Worm (Caenorhabditis elegans): ENCODE results near the gene ZK971.1.

Gene ZK971.1

ce11 chrII:10248355-10249041 is 31.0 kb downstream of the ZK971.1 start, which contains the start of gene atad-3 (continued):
- TF ChIP-seq snpc-4 (GFP tag; optimal IDR thresholded peaks at IDR 0.05) = peak; percentile 23
- peak; percentile 21 to 69 (median 52) for TF ChIP-seq snpc-4 (tag; optimal IDR thresholded peaks at IDR 0.05)
- peak; percentile 97 for TF ChIP-seq K11D2.4 (GFP tag; IDR thresholded peaks at IDR 0.05)
- no peak for TF ChIP-seq hlh-12 (tag; optimal IDR thresholded peaks at IDR 0.05)
- no peak for TF ChIP-seq snpc-1.1 (tag; optimal IDR thresholded peaks at IDR 0.05; ENCODE audit: insufficient read depth)
- TF ChIP-seq ama-1 (optimal IDR thresholded peaks at IDR 0.05) = no peak
- no peak for TF ChIP-seq ama-1 (GFP tag; optimal IDR thresholded peaks at IDR 0.05)
- no peak for TF ChIP-seq F52B5.7 (tag; optimal IDR thresholded peaks at IDR 0.05)
- TF ChIP-seq Y95B8A.8 (GFP tag; IDR thresholded peaks at IDR 0.05) = peak; percentile 97
- TF ChIP-seq akir-1 (GFP tag; optimal IDR thresholded peaks at IDR 0.05) = peak; percentile 77
- TF ChIP-seq pbrm-1 (GFP tag; IDR thresholded peaks at IDR 0.05) = peak; percentile 98
- no peak for TF ChIP-seq pha-4 (tag; optimal IDR thresholded peaks at IDR 0.05)
- TF ChIP-seq attf-3 (GFP tag; conservative IDR thresholded peaks at IDR 0.05) = peak; percentile 86
- TF ChIP-seq ztf-3 (GFP tag; optimal IDR thresholded peaks at IDR 0.05) = no peak
- no peak for TF ChIP-seq unc-62 (GFP tag; optimal IDR thresholded peaks at IDR 0.05)
- TF ChIP-seq Y53F4B.3 (GFP tag; IDR thresholded peaks at IDR 0.05) = peak; percentile 90
- TF ChIP-seq hlh-26 (GFP tag; conservative IDR thresholded peaks at IDR 0.05) = no peak
- peak; percentile 87 for TF ChIP-seq hmg-20 (GFP tag; IDR thresholded peaks at IDR 0.05)
- TF ChIP-seq mel-28 (tag; optimal IDR thresholded peaks at IDR 0.05; ENCODE audit: borderline replicate concordance) = no peak
- TF ChIP-seq ztf-28 (GFP tag; IDR thresholded peaks at IDR 0.05) = peak; percentile 98
- peak; percentile 98 for TF ChIP-seq ztf-18 (tag; optimal IDR thresholded peaks at IDR 0.05)
- TF ChIP-seq rec-8 (tag; optimal IDR thresholded peaks at IDR 0.05) = peak; percentile 23 to 49
- peak; percentile 77 for TF ChIP-seq somi-1 (GFP tag; optimal IDR thresholded peaks at IDR 0.05)
- TF ChIP-seq bed-1 (GFP tag; IDR thresholded peaks at IDR 0.05) = no peak
- peak; percentile 94 for TF ChIP-seq madf-3 (GFP tag; IDR thresholded peaks at IDR 0.05)
- TF ChIP-seq gei-17 (GFP tag; optimal IDR thresholded peaks at IDR 0.05) = no peak
- TF ChIP-seq ceh-27 (GFP tag; optimal IDR thresholded peaks at IDR 0.05) = peak; percentile 94
- peak; percentile 83 for TF ChIP-seq chd-7 (tag; optimal IDR thresholded peaks at IDR 0.05)
- peak; percentile 90 for TF ChIP-seq egrh-3 (GFP tag; IDR thresholded peaks at IDR 0.05)
- TF ChIP-seq lir-1 (GFP tag; conservative IDR thresholded peaks at IDR 0.05) = peak; percentile 93
- TF ChIP-seq lin-54 (GFP tag; optimal IDR thresholded peaks at IDR 0.05) = peak; percentile 90
- peak; percentile 93 for TF ChIP-seq ceh-91 (GFP tag; IDR thresholded peaks at IDR 0.05)
- peak; percentile 95 for TF ChIP-seq mcd-1 (GFP tag; IDR thresholded peaks at IDR 0.05)

ce11 chrII:10247594-10248283 is 31.7 kb downstream of the ZK971.1 start, which contains the start of gene nrde-2:
Gene nrde-2, minus strand, starts transcription at chrII:10247638.
- TF ChIP-seq ceh-100 (GFP tag; IDR thresholded peaks at IDR 0.05) (peak; percentile 90), F33H1.4 (GFP tag; IDR thresholded peaks at IDR 0.05) (peak; percentile 75), D2030.7 (GFP tag; IDR thresholded peaks at IDR 0.05) (peak; percentile 15; the same call in 1 of the 2 replicates), madf-8 (GFP tag; conservative IDR thresholded peaks at IDR 0.05) (0 out of 2 replicates have a peak, but pooled peaks have one; percentile 14), egrh-3 (GFP tag; IDR thresholded peaks at IDR 0.05) (peak; percentile 67), K11D2.4 (GFP tag; IDR thresholded peaks at IDR 0.05) (0 out of 2 replicates have a peak, but pooled peaks have one; percentile 44), lir-1 (GFP tag; conservative IDR thresholded peaks at IDR 0.05) (0 out of 2 replicates have a peak, but pooled peaks have one; percentile 39)
